Fruit fly (Drosophila melanogaster): ENCODE measurements around the gene CG9541.
A peak's percentile ranks its signal among the peaks of the same experiment; 100 is the strongest.

Gene CG9541

DNA sequence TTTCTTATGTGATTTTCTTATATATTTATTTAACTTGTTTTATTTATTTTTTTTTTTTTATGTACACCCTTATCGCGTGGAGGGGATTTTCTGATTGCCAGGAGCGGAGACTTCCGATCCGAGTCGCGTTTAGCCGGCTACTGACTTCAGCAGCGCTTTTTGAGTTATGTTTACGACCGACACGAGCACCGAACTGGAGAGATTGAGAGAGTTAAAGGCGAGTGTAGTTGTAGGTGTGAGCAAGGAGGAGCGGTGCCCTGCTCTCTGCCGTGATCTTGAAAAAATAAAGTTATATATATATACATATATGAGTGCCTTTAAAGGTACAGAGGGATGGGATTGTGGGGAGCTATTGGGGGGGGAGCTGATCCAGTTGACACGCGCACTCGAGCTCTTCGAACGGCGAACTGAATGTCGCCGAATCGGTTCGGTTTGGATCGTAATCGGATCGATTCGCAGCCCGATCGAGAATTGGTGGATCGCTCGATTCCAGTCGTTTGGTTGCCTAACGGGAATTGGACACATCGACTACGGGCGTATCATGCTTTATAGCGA lies 13.9 kb upstream of the CG9541 start, which contains the start of gene rost (continued):
- TF ChIP-seq CG17802 (tag; optimal IDR thresholded peaks at IDR 0.05) (no peak), HLH3B (GFP tag; IDR thresholded peaks at IDR 0.05) (no peak), sug (tag; optimal IDR thresholded peaks at IDR 0.05) (peak; percentile 86), maf-S (GFP tag; optimal IDR thresholded peaks at IDR 0.05) (no peak), chn (GFP tag; optimal IDR thresholded peaks at IDR 0.05) (no peak), nau (GFP tag; optimal IDR thresholded peaks at IDR 0.05) (no peak), sd (tag; optimal IDR thresholded peaks at IDR 0.05) (peak; percentile 3), CG13894 (tag; optimal IDR thresholded peaks at IDR 0.05) (peak; percentile 46), crc (GFP tag; optimal IDR thresholded peaks at IDR 0.05) (no peak), Trl (optimal IDR thresholded peaks at IDR 0.05) (peak; percentile 11 to 57), Trl (GFP tag; optimal IDR thresholded peaks at IDR 0.05) (no peak), CG9876 (GFP tag; optimal IDR thresholded peaks at IDR 0.05) (no peak), lab (GFP tag; optimal IDR thresholded peaks at IDR 0.05) (peak; percentile 25), CG1603 (tag; optimal IDR thresholded peaks at IDR 0.05) (no peak), Neu2 (GFP tag; optimal IDR thresholded peaks at IDR 0.05; ENCODE audit: borderline replicate concordance) (no peak), Deaf1 (tag; optimal IDR thresholded peaks at IDR 0.05) (peak; percentile 94), grn (GFP tag; optimal IDR thresholded peaks at IDR 0.05) (peak; percentile 73), crol (GFP tag; IDR thresholded peaks at IDR 0.05) (peak; percentile 60)

DNA sequence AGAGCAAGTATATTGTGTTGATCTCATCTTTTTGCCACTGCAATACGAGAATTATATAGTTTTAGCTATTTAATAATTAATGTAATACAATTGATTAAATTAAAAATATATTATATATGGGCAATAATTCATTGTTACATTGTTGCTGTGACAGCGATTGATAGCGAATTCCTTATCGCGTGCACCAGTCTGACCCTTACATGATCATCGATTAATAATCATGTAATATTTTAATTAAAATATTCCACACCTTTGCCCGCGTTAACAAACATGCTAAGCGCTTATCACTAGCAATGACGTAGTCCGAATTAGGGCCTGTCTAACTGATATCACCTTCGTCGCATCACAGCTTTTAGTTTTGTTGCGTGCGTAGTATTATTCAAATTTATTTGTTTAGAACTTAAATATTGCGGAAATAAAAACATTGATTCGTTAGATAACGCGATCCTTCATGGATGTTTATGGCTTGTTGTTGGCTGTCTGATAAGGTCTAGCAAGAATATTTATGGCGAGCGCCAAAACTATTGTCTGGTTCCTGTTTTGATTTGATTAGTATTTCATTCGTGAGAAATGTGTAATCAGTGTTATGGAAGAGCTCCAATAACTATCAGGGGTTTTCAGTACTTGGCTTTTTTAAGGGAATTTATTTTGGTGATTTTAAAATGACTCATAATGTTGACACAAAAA lies 12.2 kb upstream of the CG9541 start:
- TF ChIP-seq odd (GFP tag; optimal IDR thresholded peaks at IDR 0.05) (no peak), sug (tag; optimal IDR thresholded peaks at IDR 0.05) (peak; percentile 83), chif (GFP tag; optimal IDR thresholded peaks at IDR 0.05) (no peak), sd (tag; optimal IDR thresholded peaks at IDR 0.05) (peak; percentile 79), chinmo (GFP tag; IDR thresholded peaks at IDR 0.05; ENCODE audit: partially characterized antibody) (0 out of 4 replicates have a peak, but pooled peaks have one; percentile 44), btn (GFP tag; optimal IDR thresholded peaks at IDR 0.05) (no peak), exex (tag; optimal IDR thresholded peaks at IDR 0.05) (peak; percentile 93), CG34376 (GFP tag; optimal IDR thresholded peaks at IDR 0.05) (peak; percentile 98), BtbVII (GFP tag; optimal IDR thresholded peaks at IDR 0.05) (peak; percentile 32), lab (GFP tag; optimal IDR thresholded peaks at IDR 0.05) (peak; percentile 15), sens (GFP tag) (peak; percentile 64), mirr (GFP tag; optimal IDR thresholded peaks at IDR 0.05) (peak; percentile 84), gro (GFP tag; optimal IDR thresholded peaks at IDR 0.05) (peak; percentile 14), Med (GFP tag) (peak; percentile 41), caup (GFP tag; optimal IDR thresholded peaks at IDR 0.05; ENCODE audit: severe bottlenecking) (no peak), CG14050 (GFP tag; IDR thresholded peaks at IDR 0.05) (no peak), nom (GFP tag; optimal IDR thresholded peaks at IDR 0.05) (no peak), CG2678 (tag; optimal IDR thresholded peaks at IDR 0.05) (peak; percentile 10), Jarid2 (GFP tag; optimal IDR thresholded peaks at IDR 0.05) (no peak), pnt (GFP tag; optimal IDR thresholded peaks at IDR 0.05) (no peak), CG4707 (GFP tag; optimal IDR thresholded peaks at IDR 0.05) (no peak), Scr (GFP tag; IDR thresholded peaks at IDR 0.05; ENCODE audit: partially characterized antibody) (no peak), grn (GFP tag; optimal IDR thresholded peaks at IDR 0.05) (peak; percentile 31), CG18599 (GFP tag; optimal IDR thresholded peaks at IDR 0.05) (peak; percentile 25), Eip74EF (GFP tag; optimal IDR thresholded peaks at IDR 0.05) (peak in 1 of 2 experiments; percentile 67), Pdp1 (GFP tag; optimal IDR thresholded peaks at IDR 0.05) (peak in 1 of 2 experiments; percentile 85), CG10543 (GFP tag; optimal IDR thresholded peaks at IDR 0.05) (peak; percentile 13)

Measured in whole organism, embryonic.